Fruit fly (Drosophila melanogaster): Measurements from ENCODE around the gene CG1628.

CG1628 gene

DNA sequence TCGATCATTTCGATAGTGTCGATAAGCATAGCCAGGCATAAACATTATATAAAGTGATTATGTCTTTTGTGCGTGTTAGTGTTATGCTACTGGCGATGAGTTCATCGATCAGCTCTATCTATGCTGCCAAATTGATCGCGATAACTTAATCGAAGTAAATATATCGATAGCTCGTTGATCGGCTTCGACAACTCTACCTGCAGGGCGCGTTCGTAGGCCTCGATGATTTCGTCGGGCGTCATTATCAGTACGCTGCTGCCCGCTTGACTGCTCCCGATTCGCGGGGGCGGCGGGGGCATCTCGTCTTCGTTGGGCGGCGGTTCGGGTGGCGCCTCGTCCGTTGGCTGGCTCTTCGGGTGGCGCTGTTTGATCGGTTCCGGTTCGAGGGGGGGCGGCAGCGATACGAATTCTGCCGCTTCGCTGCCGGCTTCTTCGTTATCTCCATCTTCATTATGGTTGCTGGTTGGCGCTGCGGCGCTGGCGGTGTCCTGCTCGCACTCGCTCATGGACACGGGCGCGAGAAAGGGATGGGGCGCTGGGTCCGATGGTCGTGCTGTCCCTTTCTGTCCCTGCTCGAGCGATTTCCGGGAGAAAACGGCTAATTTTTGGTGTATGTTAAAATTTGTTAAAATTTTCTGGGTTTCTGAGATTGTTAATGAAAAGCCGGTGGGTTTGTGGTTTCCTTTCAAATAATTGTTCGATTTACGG, at the start of gene CG1628 (continued):
- no peak for TF ChIP-seq CG8119 (GFP tag; IDR thresholded peaks at IDR 0.05)
- TF ChIP-seq ss (GFP tag; optimal IDR thresholded peaks at IDR 0.05), result no peak
- TF ChIP-seq Sox102F (GFP tag; optimal IDR thresholded peaks at IDR 0.05), result no peak
- peak; percentile 57 for TF ChIP-seq CG6854 (GFP tag; optimal IDR thresholded peaks at IDR 0.05)
- peak; percentile 13 for TF ChIP-seq cyc (GFP tag; optimal IDR thresholded peaks at IDR 0.05)
- TF ChIP-seq CG15336 (GFP tag; IDR thresholded peaks at IDR 0.05), result peak; percentile 16; the same call in 1 of the 2 replicates
- TF ChIP-seq CG1621 (tag; optimal IDR thresholded peaks at IDR 0.05), result no peak
- TF ChIP-seq CG6276 (GFP tag; optimal IDR thresholded peaks at IDR 0.05), result peak; percentile 21

DNA sequence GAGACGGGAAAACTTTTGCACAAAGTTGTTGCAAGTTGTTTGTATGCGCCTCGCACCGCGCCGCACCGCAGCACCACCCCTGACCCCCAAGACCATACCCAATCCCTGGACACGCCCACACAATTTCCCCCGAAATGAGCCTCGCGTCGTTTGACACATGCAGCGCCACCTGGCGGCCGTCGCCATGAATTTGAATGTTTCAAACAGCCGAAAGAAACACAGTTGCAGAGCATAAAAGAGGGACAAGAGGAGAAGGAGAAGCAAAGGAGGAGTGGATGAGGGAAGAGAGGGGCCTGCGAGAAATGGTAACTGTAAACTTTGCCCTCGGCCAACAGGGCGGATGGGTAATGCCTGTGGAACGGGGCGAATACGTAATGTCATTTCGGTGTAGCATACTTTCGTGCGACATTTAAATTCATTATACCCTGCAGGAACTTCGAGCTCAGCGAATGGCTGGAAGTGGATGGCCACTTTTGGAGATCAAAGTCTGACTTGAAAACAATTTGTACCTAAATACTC, 39.8 kb upstream of the CG1628 start:
- no peak for TF ChIP-seq Smox (GFP tag; optimal IDR thresholded peaks at IDR 0.05)
- no peak for TF ChIP-seq CG15336 (GFP tag; IDR thresholded peaks at IDR 0.05)
- no peak for TF ChIP-seq CG3032 (tag; optimal IDR thresholded peaks at IDR 0.05)
- no peak for TF ChIP-seq Gug (GFP tag; IDR thresholded peaks at IDR 0.05)
- no peak for TF ChIP-seq dac (GFP tag; optimal IDR thresholded peaks at IDR 0.05)
- no peak for TF ChIP-seq CG1621 (tag; optimal IDR thresholded peaks at IDR 0.05)
- no peak for TF ChIP-seq dsx (GFP tag; optimal IDR thresholded peaks at IDR 0.05; ENCODE audit: poor library complexity, severe bottlenecking)
- TF ChIP-seq achi (GFP tag; optimal IDR thresholded peaks at IDR 0.05), result no peak
- no peak for TF ChIP-seq CG8319 (GFP tag; optimal IDR thresholded peaks at IDR 0.05)
- no peak for TF ChIP-seq CG6854 (GFP tag; optimal IDR thresholded peaks at IDR 0.05)
- TF ChIP-seq Eip75B (GFP tag; optimal IDR thresholded peaks at IDR 0.05), result no peak
- no peak for TF ChIP-seq Sox102F (GFP tag; optimal IDR thresholded peaks at IDR 0.05)
- TF ChIP-seq CG11902 (GFP tag; optimal IDR thresholded peaks at IDR 0.05), result no peak
- no peak for TF ChIP-seq vri (GFP tag; optimal IDR thresholded peaks at IDR 0.05)
- no peak for TF ChIP-seq topi (GFP tag; optimal IDR thresholded peaks at IDR 0.05)
- TF ChIP-seq CG6276 (GFP tag; optimal IDR thresholded peaks at IDR 0.05), result no peak
- no peak for TF ChIP-seq esn (GFP tag; optimal IDR thresholded peaks at IDR 0.05)
- no peak for TF ChIP-seq Met (GFP tag; optimal IDR thresholded peaks at IDR 0.05)

- peak; percentile 48 for TF ChIP-seq Eip75B (GFP tag; optimal IDR thresholded peaks at IDR 0.05)
- TF ChIP-seq CG6792 (GFP tag; optimal IDR thresholded peaks at IDR 0.05), result peak; percentile 45
- TF ChIP-seq topi (GFP tag; optimal IDR thresholded peaks at IDR 0.05), result peak; percentile 64
- peak; percentile 52 for TF ChIP-seq CG8632 (GFP tag; optimal IDR thresholded peaks at IDR 0.05)
- peak; percentile 24 for TF ChIP-seq CG4318 (GFP tag; optimal IDR thresholded peaks at IDR 0.05)
- TF ChIP-seq CG34406 (GFP tag; optimal IDR thresholded peaks at IDR 0.05), result peak; percentile 37
- no peak for TF ChIP-seq Blimp-1 (GFP tag; optimal IDR thresholded peaks at IDR 0.05)
- TF ChIP-seq Sox15 (GFP tag; optimal IDR thresholded peaks at IDR 0.05), result peak; percentile 12
- TF ChIP-seq ss (GFP tag; optimal IDR thresholded peaks at IDR 0.05), result peak; percentile 26 to 45
- no peak for TF ChIP-seq fd59A (GFP tag; optimal IDR thresholded peaks at IDR 0.05)
- TF ChIP-seq CG11902 (GFP tag; optimal IDR thresholded peaks at IDR 0.05), result peak; percentile 2
- no peak for TF ChIP-seq CG11762 (GFP tag; optimal IDR thresholded peaks at IDR 0.05; ENCODE audit: insufficient read depth)
- TF ChIP-seq Gug (GFP tag; IDR thresholded peaks at IDR 0.05), result no peak
- TF ChIP-seq Hr38 (GFP tag; optimal IDR thresholded peaks at IDR 0.05), result no peak
- no peak for TF ChIP-seq vri (GFP tag; optimal IDR thresholded peaks at IDR 0.05)
- no peak for TF ChIP-seq CG6163 (GFP tag; IDR thresholded peaks at IDR 0.05)
- no peak for TF ChIP-seq CG8119 (GFP tag; IDR thresholded peaks at IDR 0.05)
- peak; percentile 39 for TF ChIP-seq achi (GFP tag; optimal IDR thresholded peaks at IDR 0.05)
- peak; percentile 36 for TF ChIP-seq Ets96B (tag; optimal IDR thresholded peaks at IDR 0.05)
- peak; percentile 5 for TF ChIP-seq CG6276 (GFP tag; optimal IDR thresholded peaks at IDR 0.05)
- peak; percentile 91 for TF ChIP-seq Eip78C (GFP tag)
- peak; percentile 47 for TF ChIP-seq cyc (GFP tag; optimal IDR thresholded peaks at IDR 0.05)
- TF ChIP-seq CG32006 (GFP tag; optimal IDR thresholded peaks at IDR 0.05), result peak; percentile 49
- peak; percentile 30 for TF ChIP-seq CG7368 (GFP tag; optimal IDR thresholded peaks at IDR 0.05)
- TF ChIP-seq net (GFP tag; optimal IDR thresholded peaks at IDR 0.05), result peak; percentile 27
- no peak for TF ChIP-seq CG8319 (GFP tag; optimal IDR thresholded peaks at IDR 0.05)
- peak; percentile 36 for TF ChIP-seq CG31627 (GFP tag; optimal IDR thresholded peaks at IDR 0.05)
- TF ChIP-seq Sox14 (GFP tag; optimal IDR thresholded peaks at IDR 0.05), result peak; percentile 45
- no peak for TF ChIP-seq fd85E (GFP tag; optimal IDR thresholded peaks at IDR 0.05)
- no peak for TF ChIP-seq Lpt (GFP tag; optimal IDR thresholded peaks at IDR 0.05)
- peak; percentile 42 for TF ChIP-seq CG10631 (GFP tag; optimal IDR thresholded peaks at IDR 0.05)
- peak; percentile 72 for TF ChIP-seq svp (GFP tag)
- TF ChIP-seq Ets21C (GFP tag; optimal IDR thresholded peaks at IDR 0.05), result peak; percentile 29
- peak; percentile 65 for TF ChIP-seq Smox (GFP tag; optimal IDR thresholded peaks at IDR 0.05)
- TF ChIP-seq Hr4 (GFP tag; optimal IDR thresholded peaks at IDR 0.05), result peak; percentile 40
- TF ChIP-seq CG10669 (GFP tag; optimal IDR thresholded peaks at IDR 0.05), result peak; percentile 58
These were observed 26.4 kb upstream of the CG1628 start for dm6 chrX:10628874-10629273.
